Worm (Caenorhabditis elegans): ENCODE data around the gene H06H21.8.

DNA sequence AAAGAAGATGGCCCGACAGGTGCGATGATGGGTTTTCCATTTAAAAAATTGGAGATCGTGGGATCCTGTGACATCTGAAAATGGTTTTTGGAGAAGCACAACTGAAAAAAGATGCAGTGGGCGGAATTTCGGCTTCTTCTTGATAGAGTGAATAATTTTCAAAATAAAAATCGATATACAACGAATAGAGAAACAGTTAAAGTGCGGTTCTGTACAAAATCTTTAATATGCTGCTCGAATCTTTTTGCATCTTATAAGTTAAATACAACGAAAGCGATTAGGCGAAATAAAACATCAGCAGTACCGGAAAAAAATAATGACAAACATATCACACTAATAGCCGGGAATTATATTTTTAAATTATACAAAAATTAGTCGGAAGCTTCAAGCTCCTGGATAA, 13.7 kb downstream of the H06H21.8 start, which contains the start of gene H06H21.11:
- TF ChIP-seq pha-4 (tag; optimal IDR thresholded peaks at IDR 0.05) (no peak), unc-55 (GFP tag; optimal IDR thresholded peaks at IDR 0.05) (no peak), pat-9 (tag; optimal IDR thresholded peaks at IDR 0.05) (no peak), ama-1 (optimal IDR thresholded peaks at IDR 0.05) (no peak), elt-2 (tag; optimal IDR thresholded peaks at IDR 0.05) (no peak), pax-1 (tag; optimal IDR thresholded peaks at IDR 0.05) (no peak), unc-42 (tag; optimal IDR thresholded peaks at IDR 0.05) (no peak), sox-4 (tag; optimal IDR thresholded peaks at IDR 0.05) (no peak), pros-1 (tag; optimal IDR thresholded peaks at IDR 0.05) (no peak), nhr-232 (tag; optimal IDR thresholded peaks at IDR 0.05) (no peak)

Data from whole organism, late embryonic.